Worm (Caenorhabditis elegans) whole organism, mixed stage, embryonic: ENCODE results near the gene F13B6.3.
A peak's percentile ranks its signal among the peaks of the same experiment; 100 is the strongest.

Source experiments
- M03D4.4 ChIP-seq: sonication (generic microtip); optimal IDR thresholded peaks from 2 replicates; lab custom pipeline; 2017; ENCODE audit warnings: mild to moderate bottlenecking, missing genetic modification characterization, missing compliant biosample characterization
- bed-3 ChIP-seq: fragments of 200-800 bp; sonication (Bioruptor generic); optimal IDR thresholded peaks from 3 replicates; lab custom pipeline; 2018; ENCODE audit warnings: mild to moderate bottlenecking, missing genetic modification characterization, moderate library complexity, missing compliant biosample characterization
- blmp-1 ChIP-seq: fragments of 150-350 bp; optimal IDR thresholded peaks from 2 replicates; lab custom pipeline; 2014; ENCODE audit warnings: missing biosample characterization, missing genetic modification characterization
- ceh-39 ChIP-seq: fragments of 150-350 bp; optimal IDR thresholded peaks from 2 replicates; lab custom pipeline; 2014; ENCODE audit warnings: missing biosample characterization, missing genetic modification characterization
- ceh-43 ChIP-seq: fragments of 200-800 bp; sonication (Bioruptor generic); optimal IDR thresholded peaks from 2 replicates; lab custom pipeline; 2018; ENCODE audit warnings: mild to moderate bottlenecking, missing genetic modification characterization, moderate library complexity, missing compliant biosample characterization
- ceh-83 ChIP-seq: fragments of 200-800 bp; sonication (Bioruptor generic); optimal IDR thresholded peaks from 2 replicates; lab custom pipeline; 2018; ENCODE audit warnings: mild to moderate bottlenecking, missing genetic modification characterization, missing compliant biosample characterization
- ces-1 ChIP-seq: fragments of 150-350 bp; optimal IDR thresholded peaks from 2 replicates; lab custom pipeline; 2014; ENCODE audit warnings: missing biosample characterization, missing genetic modification reagents, missing genetic modification characterization
- cnd-1 ChIP-seq: fragments of 200-800 bp; sonication (Bioruptor generic); optimal IDR thresholded peaks from 2 replicates; lab custom pipeline; 2018; ENCODE audit warnings: mild to moderate bottlenecking, missing genetic modification characterization, missing compliant biosample characterization
- drap-1 ChIP-seq: fragments of 200-800 bp; sonication (Bioruptor generic); optimal IDR thresholded peaks from 3 replicates; lab custom pipeline; 2018; ENCODE audit warnings: mild to moderate bottlenecking, missing genetic modification characterization, missing compliant biosample characterization
- elt-1 ChIP-seq: sonication (generic microtip); optimal IDR thresholded peaks from 2 replicates; lab custom pipeline; 2017; ENCODE audit warnings: missing genetic modification characterization, mild to moderate bottlenecking, missing compliant biosample characterization, antibody characterized with exemption, moderate library complexity, borderline replicate concordance; ENCODE audit not compliant: insufficient read depth
- elt-3 ChIP-seq: fragments of 150-350 bp; optimal IDR thresholded peaks from 2 replicates; lab custom pipeline; 2014; ENCODE audit warnings: missing biosample characterization, missing genetic modification characterization
- flh-1 ChIP-seq: fragments of 200-800 bp; sonication (Bioruptor generic); optimal IDR thresholded peaks from 2 replicates; lab custom pipeline; 2018; ENCODE audit warnings: mild to moderate bottlenecking, missing genetic modification characterization, moderate library complexity, missing compliant biosample characterization
- ham-2 ChIP-seq: fragments of 200-800 bp; sonication (Bioruptor generic); optimal IDR thresholded peaks from 2 replicates; lab custom pipeline; 2018; ENCODE audit warnings: mild to moderate bottlenecking, missing genetic modification characterization, missing compliant biosample characterization
- hlh-1 ChIP-seq: fragments of 150-350 bp; optimal IDR thresholded peaks from 2 replicates; lab custom pipeline; 2014; ENCODE audit warnings: missing biosample characterization, missing genetic modification reagents, missing genetic modification characterization
- lin-13 ChIP-seq: fragments of 150-350 bp; optimal IDR thresholded peaks from 2 replicates; lab custom pipeline; 2014; ENCODE audit warnings: missing biosample characterization, missing genetic modification characterization
- lin-32 ChIP-seq: fragments of 200-800 bp; sonication (Bioruptor generic); optimal IDR thresholded peaks from 2 replicates; lab custom pipeline; 2018; ENCODE audit warnings: mild to moderate bottlenecking, missing genetic modification characterization, missing compliant biosample characterization
- lsy-2 ChIP-seq: fragments of 150-350 bp; optimal IDR thresholded peaks from 2 replicates; lab custom pipeline; 2014; ENCODE audit warnings: missing biosample characterization, missing genetic modification characterization
- mab-5 ChIP-seq: fragments of 150-350 bp; optimal IDR thresholded peaks from 2 replicates; lab custom pipeline; 2014; ENCODE audit warnings: missing biosample characterization, missing genetic modification characterization
- mep-1 ChIP-seq: fragments of 150-350 bp; optimal IDR thresholded peaks from 2 replicates; lab custom pipeline; 2017; ENCODE audit warnings: missing biosample characterization, missing genetic modification reagents, missing genetic modification characterization, inconsistent platforms
- mls-2 ChIP-seq: sonication (generic microtip); optimal IDR thresholded peaks from 2 replicates; lab custom pipeline; 2016; ENCODE audit warnings: mild to moderate bottlenecking, missing genetic modification characterization, moderate library complexity, missing compliant biosample characterization
- nhr-2 ChIP-seq: fragments of 150-350 bp; optimal IDR thresholded peaks from 2 replicates; lab custom pipeline; 2014; ENCODE audit warnings: missing biosample characterization, missing genetic modification characterization
- nhr-237 ChIP-seq: fragments of 150-350 bp; optimal IDR thresholded peaks from 2 replicates; lab custom pipeline; 2014; ENCODE audit warnings: missing biosample characterization, missing genetic modification characterization
- nhr-28 ChIP-seq: fragments of 150-350 bp; optimal IDR thresholded peaks from 2 replicates; lab custom pipeline; 2014; ENCODE audit warnings: missing biosample characterization, missing genetic modification characterization
- nhr-76 ChIP-seq: sonication (generic microtip); optimal IDR thresholded peaks from 2 replicates; lab custom pipeline; 2017; ENCODE audit warnings: missing biosample characterization, missing genetic modification characterization
- pha-4 ChIP-seq: fragments of 150-350 bp; optimal IDR thresholded peaks from 2 replicates; lab custom pipeline; 2018; ENCODE audit warnings: missing biosample characterization, missing genetic modification reagents, missing genetic modification characterization
- sem-2 ChIP-seq: fragments of 200-800 bp; sonication (Bioruptor generic); optimal IDR thresholded peaks from 2 replicates; lab custom pipeline; 2018; ENCODE audit warnings: mild to moderate bottlenecking, missing genetic modification characterization, missing compliant biosample characterization
- snpc-4 ChIP-seq: fragments of 150-350 bp; optimal IDR thresholded peaks from 2 replicates; lab custom pipeline; 2014; ENCODE audit warnings: missing biosample characterization, missing genetic modification characterization
- sptf-1 ChIP-seq: sonication (generic microtip); optimal IDR thresholded peaks from 2 replicates; lab custom pipeline; 2017; ENCODE audit warnings: mild to moderate bottlenecking, missing genetic modification characterization, moderate library complexity, missing compliant biosample characterization
- tbx-8 ChIP-seq: fragments of 200-800 bp; sonication (Bioruptor generic); optimal IDR thresholded peaks from 2 replicates; lab custom pipeline; 2018; ENCODE audit warnings: mild to moderate bottlenecking, missing genetic modification characterization, moderate library complexity, missing compliant biosample characterization
- unc-120 ChIP-seq: sonication (generic microtip); optimal IDR thresholded peaks from 2 replicates; lab custom pipeline; 2017; ENCODE audit warnings: missing genetic modification characterization, missing compliant biosample characterization; ENCODE audit not compliant: poor library complexity, severe bottlenecking
- unc-39 ChIP-seq: fragments of 150-350 bp; optimal IDR thresholded peaks from 2 replicates; lab custom pipeline; 2014; ENCODE audit warnings: missing biosample characterization, missing genetic modification characterization
- unc-62 ChIP-seq: fragments of 150-350 bp; optimal IDR thresholded peaks from 2 replicates; lab custom pipeline; 2014; ENCODE audit warnings: missing biosample characterization, missing genetic modification reagents, missing genetic modification characterization
- zip-8 ChIP-seq: fragments of 150-350 bp; optimal IDR thresholded peaks from 2 replicates; lab custom pipeline; 2014; ENCODE audit warnings: missing biosample characterization, missing genetic modification characterization
- ztf-11 ChIP-seq: fragments of 150-350 bp; optimal IDR thresholded peaks from 2 replicates; lab custom pipeline; 2014; ENCODE audit warnings: missing biosample characterization, missing genetic modification characterization

Gene F13B6.3

DNA sequence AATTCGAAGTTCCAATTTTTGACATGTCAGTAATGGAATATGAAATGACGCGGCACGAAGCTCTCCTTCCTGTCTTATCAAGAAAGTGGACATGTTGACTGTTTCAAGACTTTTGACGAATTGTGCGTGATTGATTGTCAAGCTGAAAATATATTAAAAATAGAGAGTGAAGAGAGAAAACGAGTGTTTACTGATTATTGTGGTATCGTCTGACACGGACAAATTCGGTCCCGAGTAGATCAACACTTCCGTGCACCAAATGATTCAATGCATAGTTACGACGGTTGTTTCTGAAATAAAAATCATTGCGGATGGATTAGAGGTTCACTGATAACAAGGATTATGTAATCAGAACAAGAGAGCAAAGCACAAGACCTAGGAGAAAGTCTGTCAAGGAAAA lies 1.4 kb upstream of the F13B6.3 start:
- TF ChIP-seq unc-120 (tag; lab: Kevin White, UChicago) = no peak
- TF ChIP-seq ceh-39 = no peak
- no peak for TF ChIP-seq blmp-1 (tag; lab: Kevin White, UChicago)

DNA sequence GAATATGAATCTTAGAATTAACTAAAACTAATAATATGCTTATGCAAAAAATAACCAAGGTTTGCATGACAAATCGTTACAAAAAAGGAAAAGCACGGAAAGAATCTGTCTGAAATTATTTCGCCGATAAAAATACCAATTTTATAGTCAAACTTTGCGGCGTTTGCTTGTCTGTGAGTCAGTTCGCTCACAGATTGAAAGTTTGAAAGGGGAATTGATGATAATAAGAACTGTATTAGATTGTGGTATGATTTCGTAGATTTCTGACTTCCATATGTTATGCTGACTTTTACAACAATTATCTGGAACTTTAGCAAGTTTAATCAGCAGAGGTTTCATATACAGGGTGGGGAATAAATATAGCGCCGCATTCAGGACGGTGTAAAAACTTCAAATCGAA lies 5.5 kb downstream of the F13B6.3 start, which contains the start of gene F13B6.2:
TSS of gene F13B6.2 (minus strand) at position 101 of the 400 bp plus-strand sequence.
- no peak for TF ChIP-seq ceh-39
- no peak for TF ChIP-seq elt-3 (tag; lab: Kevin White, UChicago)
- TF ChIP-seq sptf-1 (tag; lab: Kevin White, UChicago) = no peak
- TF ChIP-seq ceh-83 (GFP tag; lab: Kevin White, UChicago) = no peak
- TF ChIP-seq zip-8 (tag; lab: Kevin White, UChicago) = no peak
- TF ChIP-seq mep-1 (tag; lab: Kevin White, UChicago) = no peak
- TF ChIP-seq mab-5 (tag; lab: Kevin White, UChicago) = no peak
- TF ChIP-seq mls-2 = no peak
- TF ChIP-seq pha-4 = no peak

DNA sequence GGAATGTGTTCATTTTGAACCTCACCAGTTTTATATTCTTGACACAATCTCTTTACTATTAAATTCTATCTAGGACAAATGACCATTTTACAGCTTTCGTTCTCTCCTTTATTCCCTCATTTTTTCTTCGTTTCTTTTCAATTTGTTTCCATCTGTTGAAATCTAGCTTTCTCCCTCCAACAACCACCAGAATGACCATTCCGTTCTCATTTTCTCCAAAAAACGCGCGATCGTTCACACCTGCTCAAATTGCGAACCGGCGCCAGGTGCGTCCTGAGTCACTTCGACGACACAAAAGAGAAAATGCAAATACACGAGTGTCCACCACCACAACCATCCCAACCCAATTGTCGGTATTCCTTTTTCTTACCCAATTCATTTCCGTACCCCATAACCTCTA lies 9.5 kb downstream of the F13B6.3 start, which contains the start of gene F13B6.1:
TSS of gene F13B6.1 (plus strand) at position 301 of the 400 bp plus-strand sequence.
- TF ChIP-seq elt-3 (tag; lab: Kevin White, UChicago) (no peak), ces-1 (GFP tag; lab: Kevin White, UChicago) (no peak), ztf-11 (tag; lab: Kevin White, UChicago) (no peak), zip-8 (tag; lab: Kevin White, UChicago) (no peak), lin-13 (tag; lab: Kevin White, UChicago) (no peak), cnd-1 (no peak), M03D4.4 (tag; lab: Kevin White, UChicago) (no peak), nhr-28 (tag; lab: Kevin White, UChicago) (no peak), lin-32 (GFP tag; lab: Kevin White, UChicago) (no peak), nhr-76 (tag; lab: Kevin White, UChicago) (no peak), pha-4 (no peak), mab-5 (tag; lab: Kevin White, UChicago) (no peak), ceh-43 (no peak), elt-1 (tag; lab: Kevin White, UChicago) (no peak), unc-39 (tag; lab: Kevin White, UChicago) (no peak)

DNA sequence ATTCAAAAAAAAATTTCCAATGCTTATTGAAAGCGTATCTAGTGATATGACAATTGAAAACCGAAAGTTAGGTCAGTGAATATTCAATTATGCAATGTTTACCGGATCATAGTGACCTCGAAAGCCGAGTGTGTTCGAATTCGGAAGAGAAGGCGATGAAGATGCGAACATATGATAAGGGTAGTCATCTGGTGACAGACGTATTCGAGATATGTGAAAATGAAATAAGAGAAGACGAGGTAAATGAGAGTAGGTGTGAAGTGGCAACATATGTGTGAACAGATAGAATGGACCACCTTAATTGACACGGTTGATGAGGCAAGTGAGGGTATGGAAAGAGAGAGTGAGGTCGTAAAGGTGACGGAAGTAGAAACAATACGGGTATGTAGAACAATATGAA lies 10.9 kb downstream of the F13B6.3 start:
- TF ChIP-seq pha-4 (no peak), sem-2 (GFP tag; lab: Kevin White, UChicago) (no peak), nhr-2 (tag; lab: Kevin White, UChicago) (peak; percentile 80), elt-1 (tag; lab: Kevin White, UChicago) (peak; percentile 67), ceh-83 (GFP tag; lab: Kevin White, UChicago) (no peak), lsy-2 (tag; lab: Kevin White, UChicago) (no peak), unc-120 (tag; lab: Kevin White, UChicago) (no peak), nhr-237 (tag; lab: Kevin White, UChicago) (no peak), nhr-76 (tag; lab: Kevin White, UChicago) (no peak), mls-2 (no peak), snpc-4 (tag; lab: Kevin White, UChicago) (no peak), cnd-1 (no peak), lin-13 (tag; lab: Kevin White, UChicago) (no peak), tbx-8 (GFP tag; lab: Kevin White, UChicago) (no peak), mab-5 (tag; lab: Kevin White, UChicago) (no peak), elt-3 (tag; lab: Kevin White, UChicago) (no peak), hlh-1 (no peak), zip-8 (tag; lab: Kevin White, UChicago) (no peak), mep-1 (tag; lab: Kevin White, UChicago) (no peak), ztf-11 (tag; lab: Kevin White, UChicago) (no peak), unc-62 (no peak), unc-39 (tag; lab: Kevin White, UChicago) (no peak), blmp-1 (tag; lab: Kevin White, UChicago) (peak; percentile 71), ceh-43 (no peak), bed-3 (GFP tag; lab: Kevin White, UChicago) (no peak), M03D4.4 (tag; lab: Kevin White, UChicago) (no peak), ceh-39 (no peak), lin-32 (GFP tag; lab: Kevin White, UChicago) (peak; percentile 34), drap-1 (GFP tag; lab: Kevin White, UChicago) (no peak), sptf-1 (tag; lab: Kevin White, UChicago) (no peak), flh-1 (no peak), nhr-28 (tag; lab: Kevin White, UChicago) (no peak), ham-2 (peak; percentile 53), ces-1 (GFP tag; lab: Kevin White, UChicago) (no peak)
